2 worm cellular contexts compared by ENCODE assay signal in the genomic region with DNA sequence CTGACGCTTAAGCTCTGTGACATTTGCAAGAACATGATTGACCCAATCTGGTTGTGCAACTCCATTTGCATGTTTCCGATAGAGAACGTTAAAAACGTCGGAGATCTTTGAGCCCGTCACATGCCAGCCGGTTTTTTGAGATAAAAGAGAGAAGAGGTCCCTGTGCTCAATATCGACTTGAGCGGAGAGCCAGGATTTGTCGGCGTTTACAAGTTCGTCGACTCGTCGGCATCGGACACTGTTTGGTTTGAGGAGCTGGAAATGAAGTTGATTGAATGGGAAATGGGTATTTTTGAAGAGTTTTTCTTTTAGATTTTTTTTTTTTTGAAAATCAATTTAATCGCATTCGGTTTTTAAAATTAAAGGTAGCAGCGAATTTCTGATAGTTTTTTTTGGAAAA.
TF ChIP-seq lines count a peak whose summit lies in the region.

No protein-coding gene starts in this region.

TF ChIP-seq in whole organism, L4 larva, 104 proteins besides CTCF, POLR2A, EP300 and RAD21:
- TF ChIP-seq nhr-11 (tag; optimal IDR thresholded peaks at IDR 0.05; lab: Kevin White, UChicago) (no peak), aha-1 (tag; lab: Kevin White, UChicago) (peak; percentile 53)
TF ChIP-seq in whole organism, L4 larva: peak in this region for 1.

TF ChIP-seq in whole organism, young adult, 124 proteins besides CTCF, POLR2A, EP300 and RAD21:
- TF ChIP-seq lin-26 (GFP tag; IDR thresholded peaks at IDR 0.05; lab: Robert Waterston, UW) (0 out of 2 replicates have a peak, but pooled peaks have one; percentile 29), madf-6 (GFP tag; IDR thresholded peaks at IDR 0.05; lab: Robert Waterston, UW) (no peak)
